Worm (Caenorhabditis elegans) whole organism, midembryonic: Measurements from ENCODE around the gene R04B5.1.

Experiments used
- T22C8.4 ChIP-seq: fragments of 200-800 bp; sonication (Bioruptor generic); IDR thresholded peaks from 2 replicates; pipeline ENCODE4 v1.3.6; 2022; ENCODE audit warnings: missing genetic modification characterization, missing compliant biosample characterization
- flt-1 ChIP-seq: fragments of 200-800 bp; sonication (Bioruptor generic); IDR thresholded peaks from 2 replicates; pipeline ENCODE4 v1.3.6; 2022; ENCODE audit warnings: missing genetic modification characterization, missing compliant biosample characterization
- med-1 ChIP-seq: sonication (generic microtip); optimal IDR thresholded peaks from 2 replicates; lab custom pipeline; 2017; ENCODE audit warnings: missing genetic modification characterization, mild to moderate bottlenecking, missing compliant biosample characterization, antibody characterized with exemption, missing genetic modification reagents; ENCODE audit not compliant: insufficient read depth
- ref-1 ChIP-seq: fragments of 200-800 bp; sonication (Bioruptor generic); conservative IDR thresholded peaks from 2 replicates; pipeline ENCODE4 v1.3.6; 2022; ENCODE audit warnings: missing genetic modification reagents, missing genetic modification characterization, missing compliant biosample characterization
- tab-1 ChIP-seq: fragments of 200-800 bp; sonication (Bioruptor generic); IDR thresholded peaks from 2 replicates; pipeline ENCODE4 v1.3.6; 2022; ENCODE audit warnings: missing genetic modification characterization, missing compliant biosample characterization

DNA sequence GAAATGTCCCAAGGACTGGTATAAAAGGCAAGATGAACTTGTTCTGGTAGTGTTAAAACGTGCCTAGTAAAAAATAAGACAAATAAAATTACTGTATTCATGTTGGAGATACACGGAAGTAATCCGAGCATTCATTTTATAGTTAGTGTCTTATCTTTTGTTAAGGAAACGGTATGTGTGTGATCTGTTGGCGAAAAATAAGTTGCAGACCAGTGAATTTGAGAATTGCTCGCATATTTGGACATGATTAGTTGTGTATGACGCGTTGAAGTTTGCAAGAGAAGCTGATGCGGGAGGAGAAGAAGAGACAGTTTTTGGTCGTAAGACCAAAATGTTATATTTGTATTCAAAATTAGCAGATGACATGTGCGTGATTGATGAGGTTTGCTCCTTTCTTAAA is 23.8 kb upstream of the R04B5.1 start, which contains the start of gene C08B6.14:
- TF ChIP-seq flt-1 = no peak
- TF ChIP-seq med-1 (GFP tag; lab: Kevin White, UChicago) = no peak
- no peak for TF ChIP-seq tab-1
- no peak for TF ChIP-seq T22C8.4 (GFP tag; lab: Robert Waterston, UW)
- no peak for TF ChIP-seq ref-1 (GFP tag; lab: Robert Waterston, UW)
